Worm (Caenorhabditis elegans): ENCODE measurements around the gene Y6E2A.10.

DNA sequence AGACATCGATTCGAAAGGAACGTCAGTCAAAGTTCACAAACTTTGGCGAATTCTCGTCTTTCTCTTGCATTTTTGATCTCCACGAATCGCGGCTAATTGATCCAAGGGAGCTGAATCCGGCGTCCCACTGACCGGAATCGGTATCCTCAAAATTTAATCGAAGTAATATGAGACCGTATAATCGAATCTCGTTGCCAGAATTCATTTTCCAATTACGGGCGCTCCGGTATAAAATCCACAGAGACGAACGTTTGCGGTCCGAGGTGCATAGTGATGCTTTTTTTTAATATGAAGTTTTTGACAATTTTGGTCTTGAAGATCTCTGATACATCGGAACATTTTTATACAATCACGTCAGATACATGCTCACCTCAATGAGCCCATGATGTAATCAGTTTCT is 27.3 kb upstream of the Y6E2A.10 start:
- no peak for TF ChIP-seq nhr-120 (GFP tag; IDR thresholded peaks at IDR 0.05)
- TF ChIP-seq snpc-4 (GFP tag; optimal IDR thresholded peaks at IDR 0.05): no peak
- TF ChIP-seq snpc-4 (tag; optimal IDR thresholded peaks at IDR 0.05): no peak
- no peak for TF ChIP-seq D2030.7 (GFP tag; IDR thresholded peaks at IDR 0.05)
- TF ChIP-seq B0336.3 (GFP tag; IDR thresholded peaks at IDR 0.05): no peak

All from whole organism, young adult.